Worm (Caenorhabditis elegans): ENCODE results near the gene tac-1.

DNA sequence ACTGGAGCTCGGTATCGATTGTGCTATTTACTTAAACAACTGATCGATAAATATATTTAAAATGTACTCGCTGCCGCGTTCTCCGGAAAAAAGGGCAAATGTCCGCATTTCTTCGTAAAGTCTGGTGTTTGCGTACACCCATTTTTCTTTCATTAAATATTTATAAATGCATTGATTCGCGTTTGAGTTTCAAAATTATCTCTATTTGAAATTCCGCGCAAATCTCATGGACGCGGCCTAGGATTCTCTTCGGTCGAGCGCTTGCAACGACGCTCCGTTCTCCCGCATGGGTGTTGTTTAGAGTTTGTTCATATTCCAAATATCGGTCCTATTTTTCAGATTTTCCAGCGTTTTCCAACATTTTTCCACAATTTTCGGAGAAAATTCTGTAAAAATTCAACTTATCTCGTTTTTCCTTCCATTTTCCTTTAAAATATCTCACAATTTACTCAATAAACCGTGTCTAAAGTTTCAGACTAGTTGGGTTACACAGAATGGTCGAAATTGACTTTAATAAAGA, 41.3 kb upstream of the tac-1 start, which contains the start of gene eif-3.B:
- peak; percentile 41 for TF ChIP-seq ceh-82 (tag; optimal IDR thresholded peaks at IDR 0.05)
- peak; percentile 94 for TF ChIP-seq lin-13 (GFP tag; optimal IDR thresholded peaks at IDR 0.05)
- peak; percentile 74 for TF ChIP-seq zag-1 (tag; optimal IDR thresholded peaks at IDR 0.05)
- TF ChIP-seq aly-2 (tag; optimal IDR thresholded peaks at IDR 0.05) = no peak
- TF ChIP-seq blmp-1 (tag; optimal IDR thresholded peaks at IDR 0.05; ENCODE audit: insufficient read depth) = peak; percentile 75
- peak; percentile 95 for TF ChIP-seq F13H6.1 (tag; optimal IDR thresholded peaks at IDR 0.05)
- peak; percentile 90 for TF ChIP-seq ztf-4 (tag; optimal IDR thresholded peaks at IDR 0.05)
- TF ChIP-seq fos-1 (tag; optimal IDR thresholded peaks at IDR 0.05) = peak; percentile 78
